Worm (Caenorhabditis elegans) whole organism, late embryonic: Measurements from ENCODE around the gene D1005.5.

Source experiments
- C08G9.2 ChIP-seq: sonication (generic microtip); optimal IDR thresholded peaks from 2 replicates; lab custom pipeline; 2016; ENCODE audit warnings: mild to moderate bottlenecking, missing genetic modification characterization, moderate library complexity, missing compliant biosample characterization
- K02D7.2 ChIP-seq: sonication (generic microtip); optimal IDR thresholded peaks from 2 replicates; lab custom pipeline; 2017; ENCODE audit warnings: mild to moderate bottlenecking, missing genetic modification characterization, missing compliant biosample characterization
- ama-1 ChIP-seq: fragments of 150-350 bp; optimal IDR thresholded peaks from 2 replicates; lab custom pipeline; 2014
- ceh-18 ChIP-seq: sonication (generic microtip); optimal IDR thresholded peaks from 2 replicates; lab custom pipeline; 2016; ENCODE audit warnings: missing genetic modification characterization, missing compliant biosample characterization
- ceh-19 ChIP-seq: fragments of 200-800 bp; sonication (Bioruptor generic); optimal IDR thresholded peaks from 2 replicates; lab custom pipeline; 2018; ENCODE audit warnings: mild to moderate bottlenecking, missing genetic modification characterization, missing compliant biosample characterization
- ceh-22 ChIP-seq: sonication (generic microtip); optimal IDR thresholded peaks from 2 replicates; lab custom pipeline; 2017; ENCODE audit warnings: missing biosample characterization, missing genetic modification characterization
- ceh-24 ChIP-seq: sonication (generic microtip); optimal IDR thresholded peaks from 2 replicates; lab custom pipeline; 2016; ENCODE audit warnings: mild to moderate bottlenecking, missing genetic modification characterization, missing compliant biosample characterization
- ceh-31 ChIP-seq: sonication (generic microtip); optimal IDR thresholded peaks from 2 replicates; lab custom pipeline; 2016; ENCODE audit warnings: missing genetic modification characterization, missing compliant biosample characterization
- ceh-34 ChIP-seq: sonication (generic microtip); optimal IDR thresholded peaks from 2 replicates; lab custom pipeline; 2016; ENCODE audit warnings: mild to moderate bottlenecking, missing genetic modification characterization, missing compliant biosample characterization
- ceh-45 ChIP-seq: fragments of 200-800 bp; sonication (Bioruptor generic); IDR thresholded peaks from 2 replicates; pipeline ENCODE4 v1.3.6; 2022; ENCODE audit warnings: missing genetic modification reagents, missing genetic modification characterization, missing compliant biosample characterization
- ceh-48 ChIP-seq: sonication (generic microtip); optimal IDR thresholded peaks from 2 replicates; lab custom pipeline; 2016; ENCODE audit warnings: missing genetic modification characterization, inconsistent platforms, missing compliant biosample characterization
- ceh-6 ChIP-seq: fragments of 200-800 bp; sonication (Bioruptor generic); optimal IDR thresholded peaks from 2 replicates; lab custom pipeline; 2018; ENCODE audit warnings: mild to moderate bottlenecking, missing genetic modification characterization, missing compliant biosample characterization
- ceh-9 ChIP-seq: sonication (generic microtip); optimal IDR thresholded peaks from 2 replicates; lab custom pipeline; 2016; ENCODE audit warnings: mild to moderate bottlenecking, missing genetic modification characterization, inconsistent platforms, missing compliant biosample characterization
- dmd-4 ChIP-seq: sonication (generic microtip); optimal IDR thresholded peaks from 2 replicates; lab custom pipeline; 2016; ENCODE audit warnings: borderline replicate concordance, missing genetic modification characterization, missing compliant biosample characterization
- elt-2 ChIP-seq: sonication (generic microtip); optimal IDR thresholded peaks from 2 replicates; lab custom pipeline; 2016; ENCODE audit warnings: missing genetic modification reagents, missing genetic modification characterization, missing compliant biosample characterization
- ets-4 ChIP-seq: sonication (generic microtip); optimal IDR thresholded peaks from 2 replicates; lab custom pipeline; 2016; ENCODE audit warnings: missing genetic modification characterization, missing compliant biosample characterization
- fkh-10 ChIP-seq: fragments of 150-350 bp; optimal IDR thresholded peaks from 2 replicates; lab custom pipeline; 2014; ENCODE audit warnings: missing biosample characterization, missing genetic modification reagents, missing genetic modification characterization
- fkh-6 ChIP-seq: sonication (generic microtip); optimal IDR thresholded peaks from 2 replicates; lab custom pipeline; 2016; ENCODE audit warnings: missing genetic modification characterization, missing compliant biosample characterization
- gmeb-2 ChIP-seq: sonication (generic microtip); optimal IDR thresholded peaks from 2 replicates; lab custom pipeline; 2016; ENCODE audit warnings: missing genetic modification characterization, inconsistent platforms, missing compliant biosample characterization
- hlh-13 ChIP-seq: fragments of 200-800 bp; sonication (Bioruptor generic); optimal IDR thresholded peaks from 2 replicates; lab custom pipeline; 2018; ENCODE audit warnings: mild to moderate bottlenecking, missing genetic modification characterization, missing compliant biosample characterization
- hlh-6 ChIP-seq: sonication (generic microtip); optimal IDR thresholded peaks from 2 replicates; lab custom pipeline; 2016; ENCODE audit warnings: missing genotype, missing genetic modification characterization, missing compliant biosample characterization
- hlh-8 ChIP-seq: sonication (generic microtip); optimal IDR thresholded peaks from 2 replicates; lab custom pipeline; 2016; ENCODE audit warnings: missing genotype, missing genetic modification characterization, missing compliant biosample characterization
- lim-6 ChIP-seq: sonication (generic microtip); optimal IDR thresholded peaks from 2 replicates; lab custom pipeline; 2016; ENCODE audit warnings: missing genetic modification characterization, missing compliant biosample characterization
- lin-11 ChIP-seq: fragments of 200-800 bp; sonication (Bioruptor generic); optimal IDR thresholded peaks from 2 replicates; lab custom pipeline; 2018; ENCODE audit warnings: mild to moderate bottlenecking, missing genetic modification characterization, missing compliant biosample characterization
- madf-2 ChIP-seq: sonication (generic microtip); optimal IDR thresholded peaks from 2 replicates; lab custom pipeline; 2017; ENCODE audit warnings: missing genetic modification characterization, missing compliant biosample characterization
- mec-3 ChIP-seq: sonication (generic microtip); optimal IDR thresholded peaks from 2 replicates; lab custom pipeline; 2016; ENCODE audit warnings: borderline replicate concordance, missing genetic modification characterization, missing compliant biosample characterization
- nfya-1 ChIP-seq: sonication (generic microtip); optimal IDR thresholded peaks from 2 replicates; lab custom pipeline; 2017; ENCODE audit warnings: missing genetic modification characterization, mild to moderate bottlenecking, missing compliant biosample characterization, antibody characterized with exemption, moderate library complexity
- npax-4 ChIP-seq: sonication (generic microtip); optimal IDR thresholded peaks from 2 replicates; lab custom pipeline; 2016; ENCODE audit warnings: missing genetic modification characterization, missing compliant biosample characterization
- pros-1 ChIP-seq: fragments of 150-350 bp; optimal IDR thresholded peaks from 2 replicates; lab custom pipeline; 2014; ENCODE audit warnings: missing biosample characterization, missing genetic modification reagents, missing genetic modification characterization
- rnt-1 ChIP-seq: sonication (generic microtip); optimal IDR thresholded peaks from 2 replicates; lab custom pipeline; 2016; ENCODE audit warnings: missing genetic modification characterization, missing compliant biosample characterization
- sdc-2 ChIP-seq: sonication (generic microtip); optimal IDR thresholded peaks from 2 replicates; lab custom pipeline; 2016; ENCODE audit warnings: missing genotype, missing genetic modification characterization, missing compliant biosample characterization
- sox-4 ChIP-seq: sonication (generic microtip); optimal IDR thresholded peaks from 2 replicates; lab custom pipeline; 2017; ENCODE audit warnings: mild to moderate bottlenecking, missing genetic modification characterization, inconsistent platforms, missing compliant biosample characterization
- syd-9 ChIP-seq: sonication (generic microtip); optimal IDR thresholded peaks from 2 replicates; lab custom pipeline; 2016; ENCODE audit warnings: mild to moderate bottlenecking, missing genetic modification characterization, moderate library complexity, missing compliant biosample characterization
- tbx-2 ChIP-seq: sonication (generic microtip); optimal IDR thresholded peaks from 2 replicates; lab custom pipeline; 2016; ENCODE audit warnings: missing genetic modification characterization, missing compliant biosample characterization
- tbx-7 ChIP-seq: sonication (generic microtip); optimal IDR thresholded peaks from 2 replicates; lab custom pipeline; 2016; ENCODE audit warnings: missing genotype, missing genetic modification characterization, missing compliant biosample characterization
- unc-3 ChIP-seq, 2 experiments: fragments of 200-800 bp in 1 of 2; sonication (Bioruptor generic) in 1 of 2; sonication (generic microtip) in 1 of 2; conservative IDR thresholded peaks in 1 of 2; optimal IDR thresholded peaks in 1 of 2; 2 replicates each; pipeline versions ENCODE4 v1.3.6 to Lab custom; 2016 to 2022; ENCODE audit warnings: missing compliant biosample characterization in 2 of 2, missing genetic modification characterization in 2 of 2, missing genetic modification reagents in 1 of 2
- unc-42 ChIP-seq: sonication (generic microtip); optimal IDR thresholded peaks from 2 replicates; lab custom pipeline; 2016; ENCODE audit warnings: missing genotype, missing genetic modification characterization, missing compliant biosample characterization
- zip-5 ChIP-seq: sonication (generic microtip); optimal IDR thresholded peaks from 2 replicates; lab custom pipeline; 2016; ENCODE audit warnings: missing genetic modification characterization, missing compliant biosample characterization
- ztf-16 ChIP-seq: sonication (generic microtip); optimal IDR thresholded peaks from 2 replicates; lab custom pipeline; 2017; ENCODE audit warnings: missing genetic modification characterization, missing compliant biosample characterization

The D1005.5 gene

ce11 chrX:1453770-1454169, 19.0 kb downstream of the D1005.5 start, which contains the start of gene cebp-1:
Gene cebp-1 (minus strand): TSS chrX:1453868.
- no peak for TF ChIP-seq ceh-19 (GFP tag; lab: Kevin White, UChicago)
- TF ChIP-seq ceh-22 (tag; lab: Kevin White, UChicago) = no peak
- peak; percentile 12 for TF ChIP-seq elt-2 (tag; lab: Kevin White, UChicago)

DNA sequence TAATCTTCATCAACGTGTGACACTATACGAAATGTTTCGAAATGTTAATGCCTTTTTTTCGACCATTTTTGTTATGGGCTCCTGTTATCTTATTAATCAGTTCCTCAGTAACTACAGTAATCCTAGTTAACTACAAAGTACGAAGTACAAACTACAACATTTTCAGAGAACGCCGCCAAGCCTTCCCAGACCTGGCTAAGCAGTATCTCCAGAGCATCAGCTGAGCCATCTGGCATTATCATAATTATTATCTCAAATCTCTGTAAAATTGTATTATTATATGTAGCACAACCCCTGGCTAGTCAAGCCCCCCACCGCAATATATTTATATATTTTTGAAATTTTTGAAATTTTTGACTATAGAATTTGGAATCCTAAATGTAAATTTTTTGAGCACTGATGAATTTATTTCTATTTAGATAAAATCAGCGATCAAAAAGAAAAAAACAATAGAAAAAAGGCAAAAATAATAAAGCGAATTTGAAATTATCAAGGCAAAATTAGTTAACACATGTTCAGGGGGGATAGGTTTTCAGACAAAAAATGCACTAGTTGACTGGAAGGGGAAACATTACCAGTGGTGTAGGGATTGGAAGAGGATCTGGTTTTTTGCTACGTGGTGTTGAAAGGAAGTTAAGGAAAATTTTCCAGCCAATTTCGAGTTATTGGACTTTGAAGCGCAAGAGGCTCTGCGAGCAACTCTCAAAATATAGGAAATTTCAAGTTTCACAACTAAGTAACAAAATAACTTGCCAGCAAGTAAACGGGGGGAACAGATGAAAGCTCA, 20.8 kb downstream of the D1005.5 start:
- no peak for TF ChIP-seq lim-6 (tag; lab: Kevin White, UChicago)
- TF ChIP-seq zip-5 (tag; lab: Kevin White, UChicago) = no peak
- TF ChIP-seq hlh-13 (GFP tag; lab: Kevin White, UChicago) = no peak
- TF ChIP-seq syd-9 (tag; lab: Kevin White, UChicago) = no peak
- TF ChIP-seq ceh-24 = no peak
- no peak for TF ChIP-seq ceh-18
- no peak for TF ChIP-seq ceh-34 (tag; lab: Kevin White, UChicago)
- TF ChIP-seq ama-1 = no peak
- no peak for TF ChIP-seq fkh-10
- TF ChIP-seq ztf-16 (tag; lab: Kevin White, UChicago) = no peak

- TF ChIP-seq npax-4 (tag; lab: Kevin White, UChicago) (no peak), K02D7.2 (no peak), pros-1 (tag; lab: Kevin White, UChicago) (no peak), ceh-6 (GFP tag; lab: Kevin White, UChicago) (no peak), mec-3 (tag; lab: Kevin White, UChicago) (no peak), C08G9.2 (tag; lab: Kevin White, UChicago) (no peak), tbx-7 (no peak), sox-4 (tag; lab: Kevin White, UChicago) (no peak), hlh-8 (tag; lab: Kevin White, UChicago) (no peak), dmd-4 (tag; lab: Kevin White, UChicago) (no peak), madf-2 (tag; lab: Kevin White, UChicago) (no peak), hlh-6 (no peak), ets-4 (tag; lab: Kevin White, UChicago) (no peak), fkh-6 (tag; lab: Kevin White, UChicago) (no peak), unc-3 (GFP tag; conservative IDR thresholded peaks at IDR 0.05; lab: Robert Waterston, UW) (no peak), unc-3 (tag; optimal IDR thresholded peaks at IDR 0.05; lab: Kevin White, UChicago) (no peak), gmeb-2 (tag; lab: Kevin White, UChicago) (no peak), ceh-45 (GFP tag; lab: Robert Waterston, UW) (no peak), unc-42 (tag; lab: Kevin White, UChicago) (no peak), ceh-18 (no peak)
Observed at ce11 chrX:1451240-1451639, 21.5 kb downstream of the D1005.5 start.

ce11 chrX:1450352-1450818, 22.4 kb downstream of the D1005.5 start, which contains the start of gene W05H7.1:
Gene W05H7.1 (plus strand): TSS chrX:1450768.
- peak; percentile 70 for TF ChIP-seq ceh-48 (tag; lab: Kevin White, UChicago)
- peak; percentile 4 for TF ChIP-seq ceh-18
- TF ChIP-seq sdc-2 (tag; lab: Kevin White, UChicago) = peak; percentile 63
- peak; percentile 60 for TF ChIP-seq tbx-2 (tag; lab: Kevin White, UChicago)
- TF ChIP-seq ceh-9 (tag; lab: Kevin White, UChicago) = no peak
- TF ChIP-seq unc-42 (tag; lab: Kevin White, UChicago) = no peak
- no peak for TF ChIP-seq lin-11 (tag; lab: Kevin White, UChicago)
- TF ChIP-seq nfya-1 (tag; lab: Kevin White, UChicago) = peak; percentile 34
- TF ChIP-seq sox-4 (tag; lab: Kevin White, UChicago) = no peak
- peak; percentile 35 for TF ChIP-seq ceh-31 (tag; lab: Kevin White, UChicago)
- no peak for TF ChIP-seq gmeb-2 (tag; lab: Kevin White, UChicago)
- TF ChIP-seq ceh-22 (tag; lab: Kevin White, UChicago) = no peak
- peak; percentile 14 for TF ChIP-seq rnt-1 (tag; lab: Kevin White, UChicago)
- TF ChIP-seq, all 69 proteins: peak for 7
